Worm (Caenorhabditis elegans) whole organism, dauer: Measurements from ENCODE around the gene M28.9.

Experiments used
- unc-62 ChIP-seq: sonication (generic microtip); optimal IDR thresholded peaks from 2 replicates; lab custom pipeline; 2017; ENCODE audit warnings: missing biosample characterization, missing genetic modification reagents, missing genetic modification characterization

The M28.9 gene

ce11 chrII:10639110-10639509, at the start of gene M28.9:
M28.9 (plus strand) TSS chrII:10639410.
- no peak for TF ChIP-seq unc-62

- no peak for TF ChIP-seq unc-62
These were observed 46.8 kb upstream of the M28.9 start, which contains the start of gene crn-5 for ce11 chrII:10592452-10592851. crn-5 (plus strand) TSS chrII:10592752.

ce11 chrII:10594312-10594711, 44.9 kb upstream of the M28.9 start:
- no peak for TF ChIP-seq unc-62

- TF ChIP-seq unc-62: no peak
These were observed 44.5 kb upstream of the M28.9 start, which contains the start of gene C14A4.6 for ce11 chrII:10594758-10595157. C14A4.6 (minus strand) TSS chrII:10594776.

- TF ChIP-seq unc-62: no peak
These were observed 42.7 kb upstream of the M28.9 start, which contains the start of gene C14A4.7 for ce11 chrII:10596462-10596861. C14A4.7 (minus strand) TSS chrII:10596562.

- TF ChIP-seq unc-62: no peak
These were observed 41.2 kb upstream of the M28.9 start, which contains the start of gene C14A4.8 for ce11 chrII:10598039-10598438. C14A4.8 (minus strand) TSS chrII:10598139.

ce11 chrII:10598970-10599369, 40.2 kb upstream of the M28.9 start, which contains the start of gene C14A4.9:
C14A4.9 (plus strand) TSS chrII:10599337.
- TF ChIP-seq unc-62: no peak

ce11 chrII:10602184-10602583, 37.0 kb upstream of the M28.9 start, which contains the start of gene srv-2:
srv-2 (minus strand) TSS chrII:10602284.
- TF ChIP-seq unc-62: no peak

- no peak for TF ChIP-seq unc-62
These were observed 35.6 kb upstream of the M28.9 start for ce11 chrII:10603560-10603959.

- no peak for TF ChIP-seq unc-62
These were observed 33.7 kb upstream of the M28.9 start, which contains the start of gene taf-13 for ce11 chrII:10605512-10605911. taf-13 (minus strand) TSS chrII:10605612.

ce11 chrII:10607238-10607961, 31.8 kb upstream of the M28.9 start, which contains the start of gene ccm-3:
ccm-3 (minus strand) TSS chrII:10607275.
- TF ChIP-seq unc-62: no peak

ce11 chrII:10608821-10609220, 30.4 kb upstream of the M28.9 start:
- TF ChIP-seq unc-62: no peak

ce11 chrII:10612743-10613142, 26.5 kb upstream of the M28.9 start, which contains the start of gene C14A4.12:
C14A4.12 (plus strand) TSS chrII:10613043.
- no peak for TF ChIP-seq unc-62

ce11 chrII:10618157-10618556, 21.1 kb upstream of the M28.9 start, which contains the start of gene C14A4.13:
C14A4.13 (plus strand) TSS chrII:10618457.
- no peak for TF ChIP-seq unc-62

ce11 chrII:10621965-10622364, 17.2 kb upstream of the M28.9 start, which contains the start of gene cutl-9:
cutl-9 (plus strand) TSS chrII:10622265.
- no peak for TF ChIP-seq unc-62

- no peak for TF ChIP-seq unc-62
These were observed 12.1 kb upstream of the M28.9 start for ce11 chrII:10627086-10627485.

- TF ChIP-seq unc-62: no peak
These were observed 11.2 kb upstream of the M28.9 start, which contains the start of gene M28.8 for ce11 chrII:10627963-10628362. M28.8 (plus strand) TSS chrII:10628263.

- TF ChIP-seq unc-62: no peak
These were observed 8.3 kb upstream of the M28.9 start for ce11 chrII:10630944-10631343.
